Worm (Caenorhabditis elegans) whole organism, late embryonic: ENCODE measurements around the gene C39B5.6.

Experiments used
- ahr-1 ChIP-seq: sonication (generic microtip); optimal IDR thresholded peaks from 2 replicates; lab custom pipeline; 2016; ENCODE audit warnings: missing genetic modification characterization, missing compliant biosample characterization
- ama-1 ChIP-seq: fragments of 150-350 bp; optimal IDR thresholded peaks from 2 replicates; lab custom pipeline; 2014
- ceh-9 ChIP-seq: sonication (generic microtip); optimal IDR thresholded peaks from 2 replicates; lab custom pipeline; 2016; ENCODE audit warnings: mild to moderate bottlenecking, missing genetic modification characterization, inconsistent platforms, missing compliant biosample characterization
- elt-4 ChIP-seq: sonication (generic microtip); optimal IDR thresholded peaks from 2 replicates; lab custom pipeline; 2016; ENCODE audit warnings: missing genetic modification characterization, missing compliant biosample characterization
- hlh-30 ChIP-seq: sonication (generic microtip); optimal IDR thresholded peaks from 2 replicates; lab custom pipeline; 2017; ENCODE audit warnings: antibody characterized with exemption, missing genetic modification characterization, missing compliant biosample characterization; ENCODE audit not compliant: insufficient read depth
- nhr-11 ChIP-seq: fragments of 150-350 bp; optimal IDR thresholded peaks from 2 replicates; lab custom pipeline; 2014; ENCODE audit warnings: missing biosample characterization, missing genetic modification characterization
- pha-2 ChIP-seq: sonication (generic microtip); optimal IDR thresholded peaks from 2 replicates; lab custom pipeline; 2017; ENCODE audit warnings: mild to moderate bottlenecking, missing genetic modification characterization, missing compliant biosample characterization
- rnt-1 ChIP-seq: sonication (generic microtip); optimal IDR thresholded peaks from 2 replicates; lab custom pipeline; 2016; ENCODE audit warnings: missing genetic modification characterization, missing compliant biosample characterization
- tbx-7 ChIP-seq: sonication (generic microtip); optimal IDR thresholded peaks from 2 replicates; lab custom pipeline; 2016; ENCODE audit warnings: missing genotype, missing genetic modification characterization, missing compliant biosample characterization
- unc-42 ChIP-seq: sonication (generic microtip); optimal IDR thresholded peaks from 2 replicates; lab custom pipeline; 2016; ENCODE audit warnings: missing genotype, missing genetic modification characterization, missing compliant biosample characterization

ce11 chrIII:2239587-2240144 lies 41.9 kb downstream of the C39B5.6 start, which contains the start of gene C39B5.10:
- no peak for TF ChIP-seq nhr-11 (tag; lab: Kevin White, UChicago)
- TF ChIP-seq ama-1 (lab: Kevin White, UChicago), result no peak
- TF ChIP-seq ahr-1 (tag; lab: Kevin White, UChicago), result no peak
- no peak for TF ChIP-seq rnt-1 (tag; lab: Kevin White, UChicago)
- no peak for TF ChIP-seq elt-4 (tag; lab: Kevin White, UChicago)
- TF ChIP-seq hlh-30, result no peak
- no peak for TF ChIP-seq ceh-9 (tag; lab: Kevin White, UChicago)
- no peak for TF ChIP-seq unc-42
- TF ChIP-seq tbx-7 (tag; lab: Kevin White, UChicago), result no peak
- TF ChIP-seq pha-2 (tag; lab: Kevin White, UChicago), result no peak
